Worm (Caenorhabditis elegans): ENCODE measurements around the gene glt-3.
A peak's percentile ranks its signal among the peaks of the same experiment; 100 is the strongest.

Gene glt-3

ce11 chrIV:10110870-10111269 is 19.2 kb upstream of the glt-3 start:
- TF ChIP-seq ref-1 (GFP tag; conservative IDR thresholded peaks at IDR 0.05) (no peak), tab-1 (GFP tag; IDR thresholded peaks at IDR 0.05) (no peak), T22C8.4 (GFP tag; IDR thresholded peaks at IDR 0.05) (no peak), flt-1 (GFP tag; IDR thresholded peaks at IDR 0.05) (no peak)

- TF ChIP-seq T22C8.4 (GFP tag; IDR thresholded peaks at IDR 0.05), result no peak
- TF ChIP-seq med-1 (GFP tag; optimal IDR thresholded peaks at IDR 0.05; ENCODE audit: insufficient read depth), result no peak
- TF ChIP-seq ztf-29 (GFP tag; IDR thresholded peaks at IDR 0.05), result no peak
- no peak for TF ChIP-seq cog-1 (tag; optimal IDR thresholded peaks at IDR 0.05)
- no peak for TF ChIP-seq flt-1 (GFP tag; IDR thresholded peaks at IDR 0.05)
- no peak for TF ChIP-seq ref-1 (GFP tag; conservative IDR thresholded peaks at IDR 0.05)
- TF ChIP-seq klf-2 (GFP tag; conservative IDR thresholded peaks at IDR 0.05), result no peak
- no peak for TF ChIP-seq ztf-23 (GFP tag; IDR thresholded peaks at IDR 0.05)
- TF ChIP-seq tab-1 (GFP tag; IDR thresholded peaks at IDR 0.05), result no peak
Observed at ce11 chrIV:10111441-10111840, 18.6 kb upstream of the glt-3 start, which contains the start of gene spch-1. TSS of gene spch-1 (minus strand) at chrIV:10111541.

ce11 chrIV:10112570-10112969 is 17.5 kb upstream of the glt-3 start, which contains the start of gene nsph-3.2:
TSS of gene nsph-3.2 (plus strand) at chrIV:10112870.
- TF ChIP-seq ztf-23 (GFP tag; IDR thresholded peaks at IDR 0.05) (no peak), med-1 (GFP tag; optimal IDR thresholded peaks at IDR 0.05; ENCODE audit: insufficient read depth) (no peak), cog-1 (tag; optimal IDR thresholded peaks at IDR 0.05) (no peak)

DNA sequence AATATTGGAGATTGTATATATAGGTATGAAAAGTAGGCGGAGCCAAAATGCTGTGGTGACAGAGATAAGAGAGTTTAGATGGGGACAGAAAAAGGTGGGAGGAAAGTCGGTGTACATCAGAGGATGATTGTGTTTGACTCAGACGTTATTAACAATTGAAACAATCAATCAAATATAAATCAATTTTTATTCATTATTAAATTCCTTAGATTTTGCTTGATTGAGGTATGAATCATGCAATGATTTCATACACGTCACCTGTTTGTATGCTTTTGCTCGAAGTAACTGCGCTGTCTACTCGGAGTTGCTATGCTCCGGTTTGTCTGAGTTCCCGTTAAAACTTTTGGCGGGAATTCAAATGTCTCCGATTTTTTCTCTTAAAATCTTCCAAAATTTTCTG is 14.9 kb upstream of the glt-3 start, which contains the start of gene C04G2.10:
C04G2.10 (plus strand) TSS at position 301 of the 400 bp plus-strand sequence.
- TF ChIP-seq med-1 (GFP tag; optimal IDR thresholded peaks at IDR 0.05; ENCODE audit: insufficient read depth), result no peak
- no peak for TF ChIP-seq flt-1 (GFP tag; IDR thresholded peaks at IDR 0.05)
- no peak for TF ChIP-seq klf-2 (GFP tag; conservative IDR thresholded peaks at IDR 0.05)
- no peak for TF ChIP-seq T22C8.4 (GFP tag; IDR thresholded peaks at IDR 0.05)
- TF ChIP-seq tab-1 (GFP tag; IDR thresholded peaks at IDR 0.05), result no peak
- TF ChIP-seq cog-1 (tag; optimal IDR thresholded peaks at IDR 0.05), result no peak

ce11 chrIV:10116765-10117164 is 13.3 kb upstream of the glt-3 start:
- TF ChIP-seq cog-1 (tag; optimal IDR thresholded peaks at IDR 0.05), result no peak
- TF ChIP-seq ztf-23 (GFP tag; IDR thresholded peaks at IDR 0.05), result no peak
- no peak for TF ChIP-seq ztf-29 (GFP tag; IDR thresholded peaks at IDR 0.05)
- TF ChIP-seq T22C8.4 (GFP tag; IDR thresholded peaks at IDR 0.05), result no peak
- no peak for TF ChIP-seq ref-1 (GFP tag; conservative IDR thresholded peaks at IDR 0.05)
- TF ChIP-seq klf-2 (GFP tag; conservative IDR thresholded peaks at IDR 0.05), result no peak
- no peak for TF ChIP-seq tab-1 (GFP tag; IDR thresholded peaks at IDR 0.05)
- TF ChIP-seq flt-1 (GFP tag; IDR thresholded peaks at IDR 0.05), result no peak
- TF ChIP-seq med-1 (GFP tag; optimal IDR thresholded peaks at IDR 0.05; ENCODE audit: insufficient read depth), result no peak

DNA sequence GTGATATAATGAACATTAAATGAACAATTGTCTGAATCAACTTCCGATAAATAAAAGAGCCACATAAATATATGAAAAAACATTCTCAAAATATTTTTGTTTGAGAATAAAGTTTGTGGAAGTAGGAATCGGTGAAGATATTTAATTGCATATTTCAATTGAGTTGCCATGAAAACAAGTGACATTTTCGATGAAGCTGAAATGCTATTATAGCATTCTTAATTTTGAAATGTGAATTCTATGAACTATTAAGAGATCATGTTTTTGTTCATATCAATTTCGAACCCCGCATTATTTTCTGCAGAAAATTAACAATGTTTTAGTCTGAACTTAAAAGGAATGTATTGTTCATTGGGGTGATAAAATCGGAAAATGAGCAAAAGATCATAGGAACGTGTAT is 7.9 kb upstream of the glt-3 start, which contains the start of gene irld-21:
irld-21 (minus strand) TSS at position 101 of the 400 bp plus-strand sequence.
- TF ChIP-seq ztf-23 (GFP tag; IDR thresholded peaks at IDR 0.05), result no peak
- TF ChIP-seq ref-1 (GFP tag; conservative IDR thresholded peaks at IDR 0.05), result no peak
- TF ChIP-seq ztf-29 (GFP tag; IDR thresholded peaks at IDR 0.05), result no peak
- TF ChIP-seq tab-1 (GFP tag; IDR thresholded peaks at IDR 0.05), result no peak
- no peak for TF ChIP-seq flt-1 (GFP tag; IDR thresholded peaks at IDR 0.05)
- no peak for TF ChIP-seq cog-1 (tag; optimal IDR thresholded peaks at IDR 0.05)
- TF ChIP-seq T22C8.4 (GFP tag; IDR thresholded peaks at IDR 0.05), result no peak
- TF ChIP-seq klf-2 (GFP tag; conservative IDR thresholded peaks at IDR 0.05), result no peak
- no peak for TF ChIP-seq med-1 (GFP tag; optimal IDR thresholded peaks at IDR 0.05; ENCODE audit: insufficient read depth)

- TF ChIP-seq ztf-29 (GFP tag; IDR thresholded peaks at IDR 0.05) (no peak), ztf-23 (GFP tag; IDR thresholded peaks at IDR 0.05) (no peak), klf-2 (GFP tag; conservative IDR thresholded peaks at IDR 0.05) (no peak), tab-1 (GFP tag; IDR thresholded peaks at IDR 0.05) (no peak), T22C8.4 (GFP tag; IDR thresholded peaks at IDR 0.05) (no peak), ref-1 (GFP tag; conservative IDR thresholded peaks at IDR 0.05) (no peak)
Observed at ce11 chrIV:10126544-10126943, 3.5 kb upstream of the glt-3 start, which contains the start of gene ctf-18. TSS of gene ctf-18 (minus strand) at chrIV:10126644.

DNA sequence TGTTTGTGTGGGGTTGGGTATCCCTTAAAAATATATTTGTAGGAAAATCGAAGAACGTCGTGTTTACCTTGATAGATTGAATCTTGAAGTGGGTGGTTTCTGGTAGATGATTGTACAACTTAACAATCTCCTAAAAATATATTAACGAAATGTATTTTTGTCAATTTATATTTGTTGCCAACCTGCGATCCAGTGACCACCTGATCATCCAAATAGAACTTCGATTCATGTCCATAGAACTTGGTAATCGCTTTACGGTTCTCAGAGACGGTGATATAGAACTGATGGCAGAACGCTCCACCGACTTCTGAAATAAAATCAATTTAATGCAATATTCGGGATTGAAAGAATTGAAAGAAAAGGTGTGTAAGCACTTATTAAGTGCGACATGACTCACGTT is 1.6 kb upstream of the glt-3 start:
- TF ChIP-seq cog-1 (tag; optimal IDR thresholded peaks at IDR 0.05) (no peak), T22C8.4 (GFP tag; IDR thresholded peaks at IDR 0.05) (no peak), klf-2 (GFP tag; conservative IDR thresholded peaks at IDR 0.05) (no peak), ztf-23 (GFP tag; IDR thresholded peaks at IDR 0.05) (no peak)

- no peak for TF ChIP-seq klf-2 (GFP tag; conservative IDR thresholded peaks at IDR 0.05)
- peak; percentile 50; the same call in 1 of the 2 replicates for TF ChIP-seq ztf-23 (GFP tag; IDR thresholded peaks at IDR 0.05)
Observed at ce11 chrIV:10128906-10129386, 1.1 kb upstream of the glt-3 start, which contains the start of the genes gtbp-1 and K08F4.3. TSS of gene gtbp-1 (minus strand) at chrIV:10128956. TSS of gene K08F4.3 (plus strand) at chrIV:10129257.

- no peak for TF ChIP-seq T22C8.4 (GFP tag; IDR thresholded peaks at IDR 0.05)
- no peak for TF ChIP-seq ztf-23 (GFP tag; IDR thresholded peaks at IDR 0.05)
- no peak for TF ChIP-seq ref-1 (GFP tag; conservative IDR thresholded peaks at IDR 0.05)
- TF ChIP-seq flt-1 (GFP tag; IDR thresholded peaks at IDR 0.05), result no peak
- TF ChIP-seq ztf-29 (GFP tag; IDR thresholded peaks at IDR 0.05), result no peak
- TF ChIP-seq klf-2 (GFP tag; conservative IDR thresholded peaks at IDR 0.05), result no peak
- TF ChIP-seq med-1 (GFP tag; optimal IDR thresholded peaks at IDR 0.05; ENCODE audit: insufficient read depth), result no peak
Observed at ce11 chrIV:10135817-10136216, 5.8 kb downstream of the glt-3 start, which contains the start of gene K08F4.5. TSS of gene K08F4.5 (minus strand) at chrIV:10135917.

DNA sequence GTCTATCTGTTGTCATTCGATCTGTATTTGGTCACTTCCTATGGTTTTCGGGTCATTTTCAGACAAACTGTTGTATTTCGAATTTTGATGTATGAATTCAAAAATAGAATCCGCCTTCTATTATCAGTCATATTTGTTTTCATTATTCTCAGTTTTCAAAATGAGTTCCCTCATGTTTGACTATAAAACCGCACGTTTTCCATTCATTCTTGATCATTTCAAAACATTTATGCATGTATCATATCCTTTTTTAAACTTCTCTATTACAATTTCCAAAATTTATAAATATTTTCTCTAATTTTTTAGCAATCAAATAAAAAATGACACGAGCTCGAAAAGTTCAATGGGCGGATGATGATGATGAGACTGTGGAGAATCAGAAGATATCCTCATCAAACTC is 7.7 kb downstream of the glt-3 start, which contains the start of gene K08F4.12:
K08F4.12 (plus strand) TSS at position 301 of the 400 bp plus-strand sequence.
- TF ChIP-seq klf-2 (GFP tag; conservative IDR thresholded peaks at IDR 0.05) (no peak), ref-1 (GFP tag; conservative IDR thresholded peaks at IDR 0.05) (no peak), ztf-23 (GFP tag; IDR thresholded peaks at IDR 0.05) (no peak), med-1 (GFP tag; optimal IDR thresholded peaks at IDR 0.05; ENCODE audit: insufficient read depth) (no peak), tab-1 (GFP tag; IDR thresholded peaks at IDR 0.05) (no peak)

Measured in whole organism, midembryonic.